Fruit fly (Drosophila melanogaster): ENCODE data around the gene CG13670.

dm6 chr3L:8288396-8288795, 32.2 kb upstream of the CG13670 start:
- no peak for TF ChIP-seq Dfd (GFP tag; optimal IDR thresholded peaks at IDR 0.05)
- TF ChIP-seq tai (GFP tag; optimal IDR thresholded peaks at IDR 0.05) = peak; percentile 37
- no peak for TF ChIP-seq jim (GFP tag; optimal IDR thresholded peaks at IDR 0.05)
- no peak for TF ChIP-seq dmrt93B (GFP tag; optimal IDR thresholded peaks at IDR 0.05)
- TF ChIP-seq Jra (GFP tag; optimal IDR thresholded peaks at IDR 0.05) = no peak
